Worm (Caenorhabditis elegans) whole organism, early embryonic: ENCODE results near the gene dmsr-16.

Experiments used
- F13C5.2 ChIP-seq: sonication (generic microtip); optimal IDR thresholded peaks from 2 replicates; lab custom pipeline; 2017; ENCODE audit warnings: mild to moderate bottlenecking, missing genetic modification characterization, inconsistent platforms, missing compliant biosample characterization
- ama-1 ChIP-seq: fragments of 150-350 bp; optimal IDR thresholded peaks from 2 replicates; lab custom pipeline; 2014
- flt-1 ChIP-seq: fragments of 200-800 bp; sonication (Bioruptor generic); IDR thresholded peaks from 2 replicates; pipeline ENCODE4 v1.3.6; 2022; ENCODE audit warnings: missing genetic modification characterization, missing compliant biosample characterization

DNA sequence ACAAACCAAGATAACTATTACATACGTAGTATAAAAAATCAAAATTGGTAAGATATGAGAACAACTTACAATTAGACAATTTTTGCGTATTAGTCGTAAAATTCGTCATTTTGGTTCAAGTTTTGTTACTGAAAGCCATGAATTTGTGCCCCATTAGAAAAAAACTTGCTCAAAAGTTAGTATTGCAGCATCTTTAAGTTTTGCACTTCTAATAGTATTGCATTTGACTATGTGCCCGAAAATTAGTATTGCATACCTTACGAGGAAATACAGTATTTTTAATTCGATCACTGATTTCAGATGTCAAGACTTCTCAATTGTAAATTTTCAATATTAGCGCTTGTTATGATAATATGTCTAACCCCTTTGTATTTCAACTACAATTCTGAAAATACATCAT lies 12.6 kb upstream of the dmsr-16 start, which contains the start of gene T15B7.8:
- TF ChIP-seq ama-1 (no peak), flt-1 (no peak), F13C5.2 (tag; lab: Kevin White, UChicago) (no peak)
